Worm (Caenorhabditis elegans) whole organism, L4/young adult: ENCODE results near the gene mre-11.

Source experiments
- W03F9.2 ChIP-seq: fragments of 150-350 bp; optimal IDR thresholded peaks from 2 replicates; lab custom pipeline; 2014; ENCODE audit warnings: missing biosample characterization, missing genetic modification characterization
- dao-5 ChIP-seq: sonication (generic microtip); optimal IDR thresholded peaks from 2 replicates; lab custom pipeline; 2016; ENCODE audit warnings: missing genotype, missing genetic modification characterization, moderate library complexity, missing compliant biosample characterization
- him-1 ChIP-seq: sonication (generic microtip); optimal IDR thresholded peaks from 2 replicates; lab custom pipeline; 2016; ENCODE audit warnings: missing genotype, missing genetic modification reagents, missing genetic modification characterization, missing compliant biosample characterization

DNA sequence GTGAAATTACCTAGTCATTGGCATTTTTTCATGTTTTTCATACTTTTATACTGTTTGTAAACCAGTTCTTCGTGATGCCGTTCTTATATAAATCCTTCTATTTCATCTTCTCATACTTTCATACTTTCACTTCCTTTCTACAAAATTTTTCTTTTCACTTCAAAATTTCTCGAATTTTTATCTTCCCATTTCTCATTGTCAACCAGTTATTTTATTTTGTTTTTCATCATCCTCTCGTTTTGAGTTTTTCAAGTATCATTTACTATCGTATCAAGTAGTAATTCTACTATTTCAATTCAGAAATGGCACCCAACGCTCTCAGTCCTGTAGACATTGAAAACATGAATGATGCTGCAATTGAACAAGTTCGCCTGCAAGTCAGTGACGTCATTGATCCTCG is 22.0 kb upstream of the mre-11 start, which contains the start of gene F28H7.8:
- TF ChIP-seq him-1 (tag; lab: Kevin White, UChicago), result no peak
- TF ChIP-seq dao-5 (tag; lab: Kevin White, UChicago), result no peak
- no peak for TF ChIP-seq W03F9.2 (tag; lab: Kevin White, UChicago)
